Fruit fly (Drosophila melanogaster) whole organism, embryonic: ENCODE results near the gene CG42340.

Source experiments
- Ada2b ChIP-seq: fragments of 200-800 bp; sonication (Bioruptor generic); IDR thresholded peaks from 2 replicates; pipeline ENCODE4 v1.3.6; 2022; ENCODE audit warnings: missing biosample characterization, missing genetic modification characterization
- Atf-2 ChIP-seq: fragments of 200-800 bp; sonication (Bioruptor generic); optimal IDR thresholded peaks from 2 replicates; lab custom pipeline; 2016; ENCODE audit warnings: missing biosample characterization, missing genetic modification characterization
- B-H1 ChIP-seq: fragments of 200-800 bp; sonication (Bioruptor generic); IDR thresholded peaks from 3 replicates; pipeline ENCODE4 v1.3.6; 2022; ENCODE audit warnings: missing biosample characterization, missing genetic modification characterization
- CG10959 ChIP-seq: fragments of 200-800 bp; sonication (Bioruptor generic); IDR thresholded peaks from 2 replicates; pipeline ENCODE4 v1.3.6; 2022; ENCODE audit warnings: missing biosample characterization, missing genetic modification characterization
- CG11085 ChIP-seq: fragments of 200-800 bp; sonication (Bioruptor generic); IDR thresholded peaks from 2 replicates; pipeline ENCODE4 v1.3.6; 2022; ENCODE audit warnings: missing biosample characterization, missing genetic modification characterization
- CG12071 ChIP-seq: fragments of 200-800 bp; sonication (Bioruptor generic); optimal IDR thresholded peaks from 3 replicates; lab custom pipeline; 2018; ENCODE audit warnings: missing biosample characterization, mild to moderate bottlenecking, missing genetic modification characterization
- CG12236 ChIP-seq: fragments of 200-800 bp; sonication (Bioruptor generic); optimal IDR thresholded peaks from 2 replicates; lab custom pipeline; 2016; ENCODE audit warnings: missing biosample characterization, missing genetic modification characterization
- CG1233 ChIP-seq: fragments of 200-800 bp; sonication (Bioruptor generic); optimal IDR thresholded peaks from 4 replicates; lab custom pipeline; 2018; ENCODE audit warnings: missing biosample characterization, mild to moderate bottlenecking, missing genetic modification characterization
- CG12942 ChIP-seq: fragments of 200-800 bp; sonication (Bioruptor generic); optimal IDR thresholded peaks from 3 replicates; lab custom pipeline; 2016; ENCODE audit warnings: missing biosample characterization, missing genetic modification characterization
- CG14050 ChIP-seq: fragments of 200-800 bp; sonication (Bioruptor generic); IDR thresholded peaks from 3 replicates; pipeline ENCODE4 v1.3.6; 2022; ENCODE audit warnings: missing biosample characterization, missing genetic modification characterization
- CG15269 ChIP-seq: fragments of 200-800 bp; sonication (Bioruptor generic); optimal IDR thresholded peaks from 2 replicates; lab custom pipeline; 2018; ENCODE audit warnings: missing biosample characterization, mild to moderate bottlenecking, missing genetic modification characterization, moderate library complexity
- CG16779 ChIP-seq: fragments of 200-800 bp; sonication (Bioruptor generic); IDR thresholded peaks from 2 replicates; pipeline ENCODE4 v1.3.6; 2022; ENCODE audit warnings: missing biosample characterization, missing genetic modification characterization
- CG17912 ChIP-seq: fragments of 200-800 bp; sonication (Bioruptor generic); optimal IDR thresholded peaks from 2 replicates; lab custom pipeline; 2018; ENCODE audit warnings: missing biosample characterization, mild to moderate bottlenecking, missing genetic modification characterization
- CG1792 ChIP-seq: fragments of 200-800 bp; sonication (Bioruptor generic); optimal IDR thresholded peaks from 2 replicates; lab custom pipeline; 2016; ENCODE audit warnings: missing biosample characterization, missing genetic modification characterization
- CG2678 ChIP-seq: fragments of 200-800 bp; sonication (Bioruptor generic); optimal IDR thresholded peaks from 3 replicates; lab custom pipeline; 2019; ENCODE audit warnings: missing biosample characterization, mild to moderate bottlenecking, missing genetic modification characterization, moderate library complexity
- CG4424 ChIP-seq: fragments of 200-800 bp; sonication (Bioruptor generic); optimal IDR thresholded peaks from 3 replicates; lab custom pipeline; 2016; ENCODE audit warnings: missing biosample characterization, missing genetic modification characterization
- CG7839 ChIP-seq: fragments of 200-800 bp; sonication (Bioruptor generic); optimal IDR thresholded peaks from 3 replicates; lab custom pipeline; 2018; ENCODE audit warnings: missing biosample characterization, mild to moderate bottlenecking, missing genetic modification characterization, moderate library complexity
- CG8478 ChIP-seq: fragments of >200 bp; optimal IDR thresholded peaks from 2 replicates; lab custom pipeline; 2018
- CG8944 ChIP-seq: fragments of 200-800 bp; sonication (Bioruptor generic); optimal IDR thresholded peaks from 3 replicates; lab custom pipeline; 2016; ENCODE audit warnings: missing biosample characterization, missing genetic modification characterization
- CkIIα-i1 ChIP-seq: fragments of 200-800 bp; sonication (Bioruptor generic); IDR thresholded peaks from 2 replicates; pipeline ENCODE4 v1.3.6; 2022; ENCODE audit warnings: missing biosample characterization, missing genetic modification characterization
- CoRest ChIP-seq: fragments of 200-800 bp; sonication (Bioruptor generic); optimal IDR thresholded peaks from 3 replicates; lab custom pipeline; 2018; ENCODE audit warnings: missing biosample characterization, mild to moderate bottlenecking, missing genetic modification characterization, moderate library complexity
- CrebB ChIP-seq: fragments of 200-800 bp; sonication (Bioruptor generic); optimal IDR thresholded peaks from 3 replicates; lab custom pipeline; 2018; ENCODE audit warnings: missing biosample characterization, mild to moderate bottlenecking, missing genetic modification characterization
- Dbx ChIP-seq: fragments of 200-800 bp; sonication (Bioruptor generic); IDR thresholded peaks from 3 replicates; pipeline ENCODE4 v1.3.6; 2022; ENCODE audit warnings: missing biosample characterization, missing genetic modification characterization
- Doc2 ChIP-seq: fragments of 200-800 bp; sonication (Bioruptor generic); IDR thresholded peaks from 2 replicates; pipeline ENCODE4 v1.3.6; 2022; ENCODE audit warnings: missing biosample characterization, missing genetic modification characterization
- HHEX ChIP-seq: fragments of 200-800 bp; sonication (Bioruptor generic); optimal IDR thresholded peaks from 3 replicates; lab custom pipeline; 2017; ENCODE audit warnings: missing biosample characterization, mild to moderate bottlenecking, missing genetic modification characterization, missing genetic modification reagents
- HLH3B ChIP-seq: fragments of 200-800 bp; sonication (Bioruptor generic); IDR thresholded peaks from 2 replicates; pipeline ENCODE4 v1.3.6; 2022; ENCODE audit warnings: missing biosample characterization, missing genetic modification characterization
- Hr78 ChIP-seq, 2 experiments: fragments of 200-800 bp in 1 of 2; fragments of >200 bp in 1 of 2; sonication (Bioruptor generic) in 1 of 2; optimal IDR thresholded peaks; 2 replicates each; lab custom pipeline; 2017 to 2019; ENCODE audit warnings: missing biosample characterization in 2 of 2, missing genetic modification characterization in 2 of 2, mild to moderate bottlenecking in 1 of 2, moderate library complexity in 1 of 2
- Kr ChIP-seq: fragments of 200-800 bp; sonication (Bioruptor generic); optimal IDR thresholded peaks from 2 replicates; lab custom pipeline; 2017; ENCODE audit warnings: missing biosample characterization, mild to moderate bottlenecking, missing genetic modification characterization
- Sin3A ChIP-seq: fragments of >200 bp; optimal IDR thresholded peaks from 2 replicates; lab custom pipeline; 2018
- Six4 ChIP-seq: fragments of 200-800 bp; sonication (Bioruptor generic); optimal IDR thresholded peaks from 2 replicates; lab custom pipeline; 2016; ENCODE audit warnings: missing biosample characterization, missing genetic modification characterization
- Sry-β ChIP-seq: fragments of 200-800 bp; sonication (Bioruptor generic); optimal IDR thresholded peaks from 2 replicates; lab custom pipeline; 2018; ENCODE audit warnings: missing biosample characterization, mild to moderate bottlenecking, missing genetic modification characterization, moderate library complexity
- Stat92E ChIP-seq, 3 experiments: fragments of >200 bp in 2 of 3; fragments of 200-800 bp in 1 of 3; sonication (Bioruptor generic) in 1 of 3; optimal IDR thresholded peaks; 2 replicates each; lab custom pipeline; 2017 to 2019; ENCODE audit warnings: missing biosample characterization in 3 of 3, missing genetic modification characterization in 3 of 3, mild to moderate bottlenecking in 1 of 3, moderate library complexity in 1 of 3
- cad ChIP-seq: fragments of >200 bp; optimal IDR thresholded peaks from 2 replicates; lab custom pipeline; 2017; ENCODE audit warnings: missing biosample characterization, missing genetic modification characterization
- cg ChIP-seq: fragments of 200-800 bp; sonication (Bioruptor generic); optimal IDR thresholded peaks from 3 replicates; lab custom pipeline; 2019; ENCODE audit warnings: missing biosample characterization, mild to moderate bottlenecking, missing genetic modification characterization, moderate library complexity
- chif ChIP-seq, 2 experiments: fragments of 200-800 bp; sonication (Bioruptor generic); optimal IDR thresholded peaks; 3 replicates each; lab custom pipeline; 2016; ENCODE audit warnings: missing biosample characterization in 2 of 2, missing genetic modification characterization in 2 of 2
- dpn ChIP-seq, 2 experiments: fragments of 200-800 bp; sonication (Bioruptor generic); optimal IDR thresholded peaks; 3 replicates each; lab custom pipeline; 2016; ENCODE audit warnings: missing biosample characterization in 2 of 2, missing genetic modification characterization in 2 of 2
- eyg ChIP-seq: fragments of 200-800 bp; sonication (Bioruptor generic); optimal IDR thresholded peaks from 3 replicates; lab custom pipeline; 2016; ENCODE audit warnings: missing biosample characterization, missing genetic modification characterization
- ftz-f1 ChIP-seq: fragments of 200-800 bp; sonication (Bioruptor generic); optimal IDR thresholded peaks from 2 replicates; lab custom pipeline; 2016; ENCODE audit warnings: missing biosample characterization, missing genetic modification characterization
- gfzf ChIP-seq: fragments of 200-800 bp; sonication (Bioruptor generic); optimal IDR thresholded peaks from 2 replicates; lab custom pipeline; 2016; ENCODE audit warnings: missing biosample characterization, mild to moderate bottlenecking, missing genetic modification characterization, moderate library complexity
- gro ChIP-seq: fragments of 200-800 bp; sonication (Bioruptor generic); optimal IDR thresholded peaks from 2 replicates; lab custom pipeline; 2016; ENCODE audit warnings: missing biosample characterization, missing genetic modification characterization
- ham ChIP-seq: fragments of 200-800 bp; sonication (Bioruptor generic); IDR thresholded peaks from 2 replicates; pipeline ENCODE4 v1.3.6; 2022; ENCODE audit warnings: missing biosample characterization, missing genetic modification characterization
- hkb ChIP-seq, 2 experiments: fragments of 200-800 bp in 1 of 2; fragments of >200 bp in 1 of 2; sonication (Bioruptor generic) in 1 of 2; IDR thresholded peaks in 1 of 2; optimal IDR thresholded peaks in 1 of 2; 2 replicates each; pipeline versions ENCODE4 v1.3.6 to Lab custom; 2017 to 2022; ENCODE audit warnings: missing biosample characterization in 1 of 2, missing genetic modification characterization in 1 of 2
- inv ChIP-seq: fragments of 200-800 bp; sonication (Bioruptor generic); IDR thresholded peaks from 2 replicates; pipeline ENCODE4 v1.3.6; 2022; ENCODE audit warnings: missing biosample characterization, missing genetic modification characterization; ENCODE audit not compliant: partially characterized antibody
- kah ChIP-seq: fragments of 200-800 bp; sonication (Bioruptor generic); optimal IDR thresholded peaks from 2 replicates; lab custom pipeline; 2018; ENCODE audit warnings: missing biosample characterization, mild to moderate bottlenecking, missing genetic modification characterization
- otp ChIP-seq: fragments of 200-800 bp; sonication (Bioruptor generic); IDR thresholded peaks from 3 replicates; pipeline ENCODE4, ENCODE4 v1.3.6; 2022; ENCODE audit warnings: missing biosample characterization, missing genetic modification characterization
- p53 ChIP-seq: fragments of 200-800 bp; sonication (Bioruptor generic); optimal IDR thresholded peaks from 2 replicates; lab custom pipeline; 2016; ENCODE audit warnings: missing biosample characterization, missing genetic modification characterization
- psq ChIP-seq: fragments of 200-800 bp; sonication (Bioruptor generic); optimal IDR thresholded peaks from 2 replicates; lab custom pipeline; 2017; ENCODE audit warnings: missing biosample characterization, missing genetic modification characterization
- seq ChIP-seq: fragments of 200-800 bp; sonication (Bioruptor generic); IDR thresholded peaks from 2 replicates; pipeline ENCODE4 v1.3.6; 2022; ENCODE audit warnings: missing biosample characterization, missing genetic modification characterization
- zf30C ChIP-seq: fragments of 200-800 bp; sonication (Bioruptor generic); optimal IDR thresholded peaks from 3 replicates; lab custom pipeline; 2018; ENCODE audit warnings: missing biosample characterization, mild to moderate bottlenecking, missing genetic modification characterization
- zfh2 ChIP-seq: fragments of 200-800 bp; sonication (Bioruptor generic); optimal IDR thresholded peaks from 2 replicates; lab custom pipeline; 2016; ENCODE audit warnings: missing biosample characterization, missing genetic modification characterization

CG42340 gene

dm6 chrX:6549428-6550117 is 25.4 kb upstream of the CG42340 start (continued):
- TF ChIP-seq zfh2, result peak; percentile 95
- TF ChIP-seq B-H1, result peak; percentile 91
- TF ChIP-seq CkIIα-i1, result peak; percentile 70; the same call in 1 of the 2 replicates
- peak; percentile 96 for TF ChIP-seq CG12071 (GFP tag; lab: Kevin White, UChicago)
- peak; percentile 90 for TF ChIP-seq CG8944 (GFP tag; lab: Kevin White, UChicago)
- peak; percentile 97 for TF ChIP-seq CG4424 (GFP tag; lab: Kevin White, UChicago)
- peak; percentile 94 to 96 for TF ChIP-seq dpn (GFP tag; optimal IDR thresholded peaks at IDR 0.05; lab: Kevin White, UChicago)
- TF ChIP-seq CG11085, result peak; percentile 94
- TF ChIP-seq CoRest (tag; lab: Kevin White, UChicago), result peak; percentile 94
- peak; percentile 90 for TF ChIP-seq CG12942 (GFP tag; lab: Kevin White, UChicago)
- TF ChIP-seq CG17912 (GFP tag; lab: Kevin White, UChicago), result peak; percentile 64
- TF ChIP-seq zf30C, result peak; percentile 87
- peak; percentile 86 for TF ChIP-seq Atf-2 (GFP tag; lab: Kevin White, UChicago)
- TF ChIP-seq CG1233 (GFP tag; lab: Kevin White, UChicago), result peak; percentile 95
- TF ChIP-seq Dbx (GFP tag; lab: Robert Waterston, UW), result peak; percentile 97
- peak; percentile 97 for TF ChIP-seq CG2678
- peak; percentile 95 for TF ChIP-seq Six4
- TF ChIP-seq CG10959 (GFP tag; lab: Robert Waterston, UW), result peak; percentile 95
- peak; percentile 96 for TF ChIP-seq seq (GFP tag; lab: Robert Waterston, UW)
- TF ChIP-seq Ada2b (GFP tag; lab: Robert Waterston, UW), result peak; percentile 97
- peak; percentile 95 for TF ChIP-seq CG16779 (GFP tag; lab: Robert Waterston, UW)
- no peak for TF ChIP-seq CG8478 (lab: Kevin White, UChicago)
- TF ChIP-seq HHEX, result peak; percentile 96
- TF ChIP-seq eyg, result peak; percentile 85
- TF ChIP-seq ham, result peak; percentile 89
- TF ChIP-seq kah (GFP tag; lab: Kevin White, UChicago), result peak; percentile 87
- TF ChIP-seq hkb (optimal IDR thresholded peaks at IDR 0.05; lab: Kevin White, UChicago), result no peak
- peak; percentile 97 for TF ChIP-seq hkb (GFP tag; IDR thresholded peaks at IDR 0.05; lab: Robert Waterston, UW)
- TF ChIP-seq CG1792 (GFP tag; lab: Kevin White, UChicago), result peak; percentile 96
- TF ChIP-seq inv (GFP tag; lab: Robert Waterston, UW), result no peak
- TF ChIP-seq Doc2, result peak; percentile 76
- peak; percentile 96 for TF ChIP-seq CG7839 (tag; lab: Kevin White, UChicago)
- peak; percentile 93 to 96 for TF ChIP-seq chif (GFP tag; optimal IDR thresholded peaks at IDR 0.05; lab: Kevin White, UChicago)
- peak; percentile 70 for TF ChIP-seq ftz-f1 (GFP tag; lab: Kevin White, UChicago)
- no peak for TF ChIP-seq cg (GFP tag; lab: Kevin White, UChicago)
- no peak for TF ChIP-seq Sin3A (lab: Kevin White, UChicago)
- TF ChIP-seq CG15269 (tag; lab: Kevin White, UChicago), result peak; percentile 94
- TF ChIP-seq Sry-β, result peak; percentile 52
- TF ChIP-seq Kr, result no peak
- peak in 1 of 2 experiments; percentile 42 for TF ChIP-seq Hr78 (GFP tag; optimal IDR thresholded peaks at IDR 0.05; lab: Kevin White, UChicago)
- peak; percentile 87 for TF ChIP-seq p53 (GFP tag; lab: Kevin White, UChicago)
- TF ChIP-seq CG14050 (GFP tag; lab: Robert Waterston, UW), result peak; percentile 92
- peak; percentile 94 for TF ChIP-seq HLH3B
- peak; percentile 96 for TF ChIP-seq otp
- peak; percentile 84 for TF ChIP-seq CG12236 (GFP tag; lab: Kevin White, UChicago)
- TF ChIP-seq gfzf, result peak; percentile 20
- peak; percentile 97 for TF ChIP-seq gro
- no peak for TF ChIP-seq cad (GFP tag; lab: Kevin White, UChicago)
- TF ChIP-seq psq, result peak; percentile 72
- TF ChIP-seq Stat92E (GFP tag; optimal IDR thresholded peaks at IDR 0.05; lab: Kevin White, UChicago), result peak in 1 of 3 experiments; percentile 66
- TF ChIP-seq CrebB (tag; lab: Kevin White, UChicago), result peak; percentile 92
